Fruit fly (Drosophila melanogaster): ENCODE data around the gene Dpm2.

Dpm2 gene

dm6 chr3L:3325597-3325924, 6.2 kb downstream of the Dpm2 start:
- TF ChIP-seq eg (GFP tag; IDR thresholded peaks at IDR 0.05) (no peak), acj6 (GFP tag; optimal IDR thresholded peaks at IDR 0.05) (no peak), CG10669 (GFP tag; optimal IDR thresholded peaks at IDR 0.05) (no peak), Met (GFP tag; optimal IDR thresholded peaks at IDR 0.05) (no peak), cyc (GFP tag; optimal IDR thresholded peaks at IDR 0.05) (no peak), CG3032 (tag; optimal IDR thresholded peaks at IDR 0.05) (no peak), CG8119 (GFP tag; IDR thresholded peaks at IDR 0.05) (no peak), achi (GFP tag; optimal IDR thresholded peaks at IDR 0.05) (no peak), CG8632 (GFP tag; optimal IDR thresholded peaks at IDR 0.05) (no peak), CG11902 (GFP tag; optimal IDR thresholded peaks at IDR 0.05) (no peak), CG6792 (GFP tag; optimal IDR thresholded peaks at IDR 0.05) (no peak), Lpt (GFP tag; optimal IDR thresholded peaks at IDR 0.05) (no peak), vri (GFP tag; optimal IDR thresholded peaks at IDR 0.05) (no peak), CG7368 (GFP tag; optimal IDR thresholded peaks at IDR 0.05) (no peak), Hr39 (GFP tag; optimal IDR thresholded peaks at IDR 0.05) (no peak), CG11762 (GFP tag; optimal IDR thresholded peaks at IDR 0.05; ENCODE audit: insufficient read depth) (no peak), svp (GFP tag) (no peak), Ets96B (tag; optimal IDR thresholded peaks at IDR 0.05) (no peak)

- TF ChIP-seq CG1621 (tag; optimal IDR thresholded peaks at IDR 0.05) (no peak), CG6854 (GFP tag; optimal IDR thresholded peaks at IDR 0.05) (peak; percentile 32), CG7368 (GFP tag; optimal IDR thresholded peaks at IDR 0.05) (peak; percentile 14), CG16779 (tag; optimal IDR thresholded peaks at IDR 0.05) (peak; percentile 54), pdm3 (GFP tag; optimal IDR thresholded peaks at IDR 0.05) (no peak), acj6 (GFP tag; optimal IDR thresholded peaks at IDR 0.05) (no peak), Gug (GFP tag; IDR thresholded peaks at IDR 0.05) (no peak), CG3032 (tag; optimal IDR thresholded peaks at IDR 0.05) (peak; percentile 31), CG11762 (GFP tag; optimal IDR thresholded peaks at IDR 0.05; ENCODE audit: insufficient read depth) (no peak), net (GFP tag; optimal IDR thresholded peaks at IDR 0.05) (peak; percentile 15), CG9139 (GFP tag; optimal IDR thresholded peaks at IDR 0.05) (peak; percentile 49), CG8632 (GFP tag; optimal IDR thresholded peaks at IDR 0.05) (peak; percentile 22), Sox102F (GFP tag; optimal IDR thresholded peaks at IDR 0.05) (no peak), Hr38 (GFP tag; optimal IDR thresholded peaks at IDR 0.05) (no peak), vri (GFP tag; optimal IDR thresholded peaks at IDR 0.05) (peak; percentile 98), dsx (GFP tag; optimal IDR thresholded peaks at IDR 0.05; ENCODE audit: poor library complexity, severe bottlenecking) (no peak), CG8319 (GFP tag; optimal IDR thresholded peaks at IDR 0.05) (no peak), Eip75B (GFP tag; optimal IDR thresholded peaks at IDR 0.05) (peak; percentile 34), Lpt (GFP tag; optimal IDR thresholded peaks at IDR 0.05) (no peak), CG11902 (GFP tag; optimal IDR thresholded peaks at IDR 0.05) (no peak), CG4318 (GFP tag; optimal IDR thresholded peaks at IDR 0.05) (no peak), CG32006 (GFP tag; optimal IDR thresholded peaks at IDR 0.05) (no peak), CG6808 (GFP tag; optimal IDR thresholded peaks at IDR 0.05) (peak; percentile 50), CG8119 (GFP tag; IDR thresholded peaks at IDR 0.05) (peak; percentile 40; the same call in 1 of the 3 replicates), CG11294 (GFP tag; IDR thresholded peaks at IDR 0.05) (peak; percentile 8; the same call in 1 of the 2 replicates), eg (GFP tag; IDR thresholded peaks at IDR 0.05) (0 out of 3 replicates have a peak, but pooled peaks have one; percentile 40), Hr39 (GFP tag; optimal IDR thresholded peaks at IDR 0.05) (peak; percentile 71), Blimp-1 (GFP tag; optimal IDR thresholded peaks at IDR 0.05) (peak; percentile 65), Hr4 (GFP tag; optimal IDR thresholded peaks at IDR 0.05) (no peak), dac (GFP tag; optimal IDR thresholded peaks at IDR 0.05) (no peak), ss (GFP tag; optimal IDR thresholded peaks at IDR 0.05) (peak; percentile 74 to 77), fd59A (GFP tag; optimal IDR thresholded peaks at IDR 0.05) (no peak), Ets96B (tag; optimal IDR thresholded peaks at IDR 0.05) (no peak), esn (GFP tag; optimal IDR thresholded peaks at IDR 0.05) (peak; percentile 62), CG6792 (GFP tag; optimal IDR thresholded peaks at IDR 0.05) (peak; percentile 56), cyc (GFP tag; optimal IDR thresholded peaks at IDR 0.05) (peak; percentile 40), Ets21C (GFP tag; optimal IDR thresholded peaks at IDR 0.05) (no peak), Sox15 (GFP tag; optimal IDR thresholded peaks at IDR 0.05) (peak; percentile 42), svp (GFP tag) (peak; percentile 97), CG10631 (GFP tag; optimal IDR thresholded peaks at IDR 0.05) (no peak), CG6163 (GFP tag; IDR thresholded peaks at IDR 0.05) (0 out of 3 replicates have a peak, but pooled peaks have one; percentile 42), CG10669 (GFP tag; optimal IDR thresholded peaks at IDR 0.05) (peak; percentile 18), CG3919 (GFP tag; optimal IDR thresholded peaks at IDR 0.05) (peak; percentile 46)
Observed at dm6 chr3L:3325925-3326903, 6.9 kb downstream of the Dpm2 start, which contains the start of gene Gtpx. Gene Gtpx (plus strand): TSS chr3L:3326265.
